Worm (Caenorhabditis elegans) whole organism, late embryonic: ENCODE results near the gene F21A3.11.

Experiments used
- Y22D7AL.16 ChIP-seq: sonication (generic microtip); optimal IDR thresholded peaks from 2 replicates; lab custom pipeline; 2016; ENCODE audit warnings: missing genetic modification characterization, missing compliant biosample characterization
- hlh-8 ChIP-seq: sonication (generic microtip); optimal IDR thresholded peaks from 2 replicates; lab custom pipeline; 2016; ENCODE audit warnings: missing genotype, missing genetic modification characterization, missing compliant biosample characterization
- npax-4 ChIP-seq: sonication (generic microtip); optimal IDR thresholded peaks from 2 replicates; lab custom pipeline; 2016; ENCODE audit warnings: missing genetic modification characterization, missing compliant biosample characterization
- unc-86 ChIP-seq: sonication (generic microtip); optimal IDR thresholded peaks from 2 replicates; lab custom pipeline; 2016; ENCODE audit warnings: missing genetic modification characterization, missing compliant biosample characterization

DNA sequence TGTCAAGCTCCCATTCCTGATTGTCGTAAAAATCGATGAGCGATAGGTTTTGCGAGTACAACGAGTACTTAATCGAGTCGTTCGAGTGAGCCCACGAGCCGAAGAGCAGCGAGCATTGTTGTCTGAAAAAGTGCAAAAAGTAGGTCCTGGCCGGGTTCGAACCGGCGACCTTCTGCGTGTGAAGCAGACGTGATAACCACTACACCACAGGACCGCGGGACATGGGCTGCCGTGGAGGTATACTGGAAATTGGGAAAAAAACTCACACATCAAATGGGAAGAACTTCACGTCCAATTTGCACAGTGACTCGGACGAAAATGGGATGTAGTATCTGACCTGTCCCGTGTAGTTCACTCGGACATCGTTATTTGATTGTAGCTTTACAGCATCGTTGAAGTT lies 17.6 kb downstream of the F21A3.11 start:
- TF ChIP-seq unc-86 (tag; lab: Kevin White, UChicago) (no peak), Y22D7AL.16 (tag; lab: Kevin White, UChicago) (no peak), hlh-8 (tag; lab: Kevin White, UChicago) (no peak), npax-4 (tag; lab: Kevin White, UChicago) (no peak)
